Fruit fly (Drosophila melanogaster) whole organism, adult: Measurements from ENCODE around the gene CG14715.

ENCODE experiments used
- CG11617 ChIP-seq: fragments of 200-800 bp; sonication (Bioruptor generic); optimal IDR thresholded peaks from 2 replicates; lab custom pipeline; 2017; ENCODE audit warnings: mild to moderate bottlenecking, missing biosample characterization, missing genetic modification reagents, missing genetic modification characterization
- CG7045 ChIP-seq: fragments of 200-800 bp; sonication (Bioruptor generic); optimal IDR thresholded peaks from 2 replicates; lab custom pipeline; 2017; ENCODE audit warnings: missing biosample characterization, mild to moderate bottlenecking, missing genetic modification characterization
- Crg-1 ChIP-seq: fragments of 200-800 bp; sonication (Bioruptor generic); optimal IDR thresholded peaks from 2 replicates; lab custom pipeline; 2016; ENCODE audit warnings: missing biosample characterization, missing genetic modification characterization
- Mnt ChIP-seq: fragments of 200-800 bp; sonication (Bioruptor generic); optimal IDR thresholded peaks from 2 replicates; lab custom pipeline; 2016; ENCODE audit warnings: missing biosample characterization, mild to moderate bottlenecking, missing genetic modification characterization
- kay ChIP-seq: fragments of 200-800 bp; sonication (Bioruptor generic); peaks from one replicate; lab custom pipeline; 2016; ENCODE audit warnings: missing biosample characterization, missing genetic modification characterization, borderline replicate concordance
- ovo ChIP-seq: fragments of 200-800 bp; sonication (Bioruptor generic); optimal IDR thresholded peaks from 2 replicates; lab custom pipeline; 2016; ENCODE audit warnings: missing biosample characterization, missing genetic modification characterization

dm6 chr3R:11625544-11625943 lies 48.5 kb upstream of the CG14715 start, which contains the start of gene Zaf1:
- TF ChIP-seq Crg-1 (GFP tag; lab: Kevin White, UChicago): no peak
- no peak for TF ChIP-seq Mnt (GFP tag; lab: Kevin White, UChicago)
- TF ChIP-seq CG11617 (GFP tag; lab: Kevin White, UChicago): no peak
- no peak for TF ChIP-seq kay (GFP tag; lab: Kevin White, UChicago)
- no peak for TF ChIP-seq CG7045 (GFP tag; lab: Kevin White, UChicago)
- TF ChIP-seq ovo: no peak
